Worm (Caenorhabditis elegans): Measurements from ENCODE around the gene srz-79.

ce11 chrIV:3491477-3491876 lies 1.9 kb upstream of the srz-79 start, which contains the start of gene srz-78:
- TF ChIP-seq lsy-2 (tag; optimal IDR thresholded peaks at IDR 0.05) (no peak), hmg-1.1 (GFP tag; IDR thresholded peaks at IDR 0.05) (no peak), lin-13 (GFP tag; optimal IDR thresholded peaks at IDR 0.05) (no peak), lim-7 (GFP tag; IDR thresholded peaks at IDR 0.05) (no peak), pqm-1 (tag; optimal IDR thresholded peaks at IDR 0.05) (no peak), ceh-28 (tag; optimal IDR thresholded peaks at IDR 0.05) (no peak), aly-2 (tag; optimal IDR thresholded peaks at IDR 0.05) (no peak), ZK337.2 (GFP tag; IDR thresholded peaks at IDR 0.05) (no peak), nhr-11 (tag; optimal IDR thresholded peaks at IDR 0.05) (no peak), jun-1 (tag; optimal IDR thresholded peaks at IDR 0.05) (no peak)

Data from whole organism, L4 larva.